Worm (Caenorhabditis elegans) whole organism, L4/young adult: ENCODE measurements around the gene ceh-34.

Experiments
- W03F9.2 ChIP-seq: fragments of 150-350 bp; optimal IDR thresholded peaks from 2 replicates; lab custom pipeline; 2014; ENCODE audit warnings: missing biosample characterization, missing genetic modification characterization
- dao-5 ChIP-seq: sonication (generic microtip); optimal IDR thresholded peaks from 2 replicates; lab custom pipeline; 2016; ENCODE audit warnings: missing genotype, missing genetic modification characterization, moderate library complexity, missing compliant biosample characterization
- him-1 ChIP-seq: sonication (generic microtip); optimal IDR thresholded peaks from 2 replicates; lab custom pipeline; 2016; ENCODE audit warnings: missing genotype, missing genetic modification reagents, missing genetic modification characterization, missing compliant biosample characterization

- TF ChIP-seq dao-5 (tag; lab: Kevin White, UChicago) (no peak), W03F9.2 (no peak), him-1 (tag; lab: Kevin White, UChicago) (no peak)
These were observed 18.2 kb downstream of the ceh-34 start for ce11 chrV:5301226-5301625.
